Worm (Caenorhabditis elegans) whole organism, late embryonic: ENCODE results near the gene nas-23.

Experiments used
- C08G9.2 ChIP-seq: sonication (generic microtip); optimal IDR thresholded peaks from 2 replicates; lab custom pipeline; 2016; ENCODE audit warnings: mild to moderate bottlenecking, missing genetic modification characterization, moderate library complexity, missing compliant biosample characterization
- C38D4.7 ChIP-seq: fragments of 200-800 bp; sonication (Bioruptor generic); optimal IDR thresholded peaks from 2 replicates; lab custom pipeline; 2018; ENCODE audit warnings: mild to moderate bottlenecking, missing genetic modification characterization, moderate library complexity, missing compliant biosample characterization
- F13H6.1 ChIP-seq: sonication (generic microtip); optimal IDR thresholded peaks from 2 replicates; lab custom pipeline; 2016; ENCODE audit warnings: missing genetic modification characterization, missing compliant biosample characterization
- ceh-14 ChIP-seq: sonication (generic microtip); optimal IDR thresholded peaks from 2 replicates; lab custom pipeline; 2016; ENCODE audit warnings: missing genotype, missing genetic modification characterization, missing compliant biosample characterization
- ceh-18 ChIP-seq: sonication (generic microtip); optimal IDR thresholded peaks from 2 replicates; lab custom pipeline; 2016; ENCODE audit warnings: missing genetic modification characterization, missing compliant biosample characterization
- ceh-19 ChIP-seq: fragments of 200-800 bp; sonication (Bioruptor generic); optimal IDR thresholded peaks from 2 replicates; lab custom pipeline; 2018; ENCODE audit warnings: mild to moderate bottlenecking, missing genetic modification characterization, missing compliant biosample characterization
- ceh-2 ChIP-seq: sonication (generic microtip); optimal IDR thresholded peaks from 2 replicates; lab custom pipeline; 2016; ENCODE audit warnings: missing genotype, missing genetic modification characterization, missing compliant biosample characterization
- ceh-31 ChIP-seq: sonication (generic microtip); optimal IDR thresholded peaks from 2 replicates; lab custom pipeline; 2016; ENCODE audit warnings: missing genetic modification characterization, missing compliant biosample characterization
- ceh-34 ChIP-seq: sonication (generic microtip); optimal IDR thresholded peaks from 2 replicates; lab custom pipeline; 2016; ENCODE audit warnings: mild to moderate bottlenecking, missing genetic modification characterization, missing compliant biosample characterization
- ceh-45 ChIP-seq: fragments of 200-800 bp; sonication (Bioruptor generic); IDR thresholded peaks from 2 replicates; pipeline ENCODE4 v1.3.6; 2022; ENCODE audit warnings: missing genetic modification reagents, missing genetic modification characterization, missing compliant biosample characterization
- ceh-6 ChIP-seq: fragments of 200-800 bp; sonication (Bioruptor generic); optimal IDR thresholded peaks from 2 replicates; lab custom pipeline; 2018; ENCODE audit warnings: mild to moderate bottlenecking, missing genetic modification characterization, missing compliant biosample characterization
- dmd-4 ChIP-seq: sonication (generic microtip); optimal IDR thresholded peaks from 2 replicates; lab custom pipeline; 2016; ENCODE audit warnings: borderline replicate concordance, missing genetic modification characterization, missing compliant biosample characterization
- dve-1 ChIP-seq: sonication (generic microtip); optimal IDR thresholded peaks from 2 replicates; lab custom pipeline; 2017; ENCODE audit warnings: antibody characterized with exemption, mild to moderate bottlenecking, missing genetic modification characterization, missing compliant biosample characterization
- ets-4 ChIP-seq: sonication (generic microtip); optimal IDR thresholded peaks from 2 replicates; lab custom pipeline; 2016; ENCODE audit warnings: missing genetic modification characterization, missing compliant biosample characterization
- fax-1 ChIP-seq: sonication (generic microtip); optimal IDR thresholded peaks from 2 replicates; lab custom pipeline; 2016; ENCODE audit warnings: missing genotype, missing genetic modification characterization, missing compliant biosample characterization
- gmeb-2 ChIP-seq: sonication (generic microtip); optimal IDR thresholded peaks from 2 replicates; lab custom pipeline; 2016; ENCODE audit warnings: missing genetic modification characterization, inconsistent platforms, missing compliant biosample characterization
- hlh-30 ChIP-seq: sonication (generic microtip); optimal IDR thresholded peaks from 2 replicates; lab custom pipeline; 2017; ENCODE audit warnings: antibody characterized with exemption, missing genetic modification characterization, missing compliant biosample characterization; ENCODE audit not compliant: insufficient read depth
- hlh-6 ChIP-seq: sonication (generic microtip); optimal IDR thresholded peaks from 2 replicates; lab custom pipeline; 2016; ENCODE audit warnings: missing genotype, missing genetic modification characterization, missing compliant biosample characterization
- hlh-8 ChIP-seq: sonication (generic microtip); optimal IDR thresholded peaks from 2 replicates; lab custom pipeline; 2016; ENCODE audit warnings: missing genotype, missing genetic modification characterization, missing compliant biosample characterization
- lim-6 ChIP-seq: sonication (generic microtip); optimal IDR thresholded peaks from 2 replicates; lab custom pipeline; 2016; ENCODE audit warnings: missing genetic modification characterization, missing compliant biosample characterization
- madf-2 ChIP-seq: sonication (generic microtip); optimal IDR thresholded peaks from 2 replicates; lab custom pipeline; 2017; ENCODE audit warnings: missing genetic modification characterization, missing compliant biosample characterization
- mec-3 ChIP-seq: sonication (generic microtip); optimal IDR thresholded peaks from 2 replicates; lab custom pipeline; 2016; ENCODE audit warnings: borderline replicate concordance, missing genetic modification characterization, missing compliant biosample characterization
- nfya-1 ChIP-seq: sonication (generic microtip); optimal IDR thresholded peaks from 2 replicates; lab custom pipeline; 2017; ENCODE audit warnings: missing genetic modification characterization, mild to moderate bottlenecking, missing compliant biosample characterization, antibody characterized with exemption, moderate library complexity
- nhr-11 ChIP-seq: fragments of 150-350 bp; optimal IDR thresholded peaks from 2 replicates; lab custom pipeline; 2014; ENCODE audit warnings: missing biosample characterization, missing genetic modification characterization
- pha-2 ChIP-seq: sonication (generic microtip); optimal IDR thresholded peaks from 2 replicates; lab custom pipeline; 2017; ENCODE audit warnings: mild to moderate bottlenecking, missing genetic modification characterization, missing compliant biosample characterization
- pha-4 ChIP-seq: fragments of 150-350 bp; optimal IDR thresholded peaks from 2 replicates; lab custom pipeline; 2018; ENCODE audit warnings: missing biosample characterization, missing genetic modification reagents, missing genetic modification characterization
- pqm-1 ChIP-seq: sonication (generic microtip); optimal IDR thresholded peaks from 2 replicates; lab custom pipeline; 2016; ENCODE audit warnings: missing genetic modification characterization, missing compliant biosample characterization
- ref-2 ChIP-seq: sonication (generic microtip); optimal IDR thresholded peaks from 2 replicates; lab custom pipeline; 2016; ENCODE audit warnings: missing genetic modification characterization, missing compliant biosample characterization
- rnt-1 ChIP-seq: sonication (generic microtip); optimal IDR thresholded peaks from 2 replicates; lab custom pipeline; 2016; ENCODE audit warnings: missing genetic modification characterization, missing compliant biosample characterization
- sdc-2 ChIP-seq: sonication (generic microtip); optimal IDR thresholded peaks from 2 replicates; lab custom pipeline; 2016; ENCODE audit warnings: missing genotype, missing genetic modification characterization, missing compliant biosample characterization
- sox-4 ChIP-seq: sonication (generic microtip); optimal IDR thresholded peaks from 2 replicates; lab custom pipeline; 2017; ENCODE audit warnings: mild to moderate bottlenecking, missing genetic modification characterization, inconsistent platforms, missing compliant biosample characterization
- syd-9 ChIP-seq: sonication (generic microtip); optimal IDR thresholded peaks from 2 replicates; lab custom pipeline; 2016; ENCODE audit warnings: mild to moderate bottlenecking, missing genetic modification characterization, moderate library complexity, missing compliant biosample characterization
- tbx-2 ChIP-seq: sonication (generic microtip); optimal IDR thresholded peaks from 2 replicates; lab custom pipeline; 2016; ENCODE audit warnings: missing genetic modification characterization, missing compliant biosample characterization
- tbx-7 ChIP-seq: sonication (generic microtip); optimal IDR thresholded peaks from 2 replicates; lab custom pipeline; 2016; ENCODE audit warnings: missing genotype, missing genetic modification characterization, missing compliant biosample characterization
- unc-3 ChIP-seq, 2 experiments: fragments of 200-800 bp in 1 of 2; sonication (Bioruptor generic) in 1 of 2; sonication (generic microtip) in 1 of 2; conservative IDR thresholded peaks in 1 of 2; optimal IDR thresholded peaks in 1 of 2; 2 replicates each; pipeline versions ENCODE4 v1.3.6 to Lab custom; 2016 to 2022; ENCODE audit warnings: missing compliant biosample characterization in 2 of 2, missing genetic modification characterization in 2 of 2, missing genetic modification reagents in 1 of 2
- unc-42 ChIP-seq: sonication (generic microtip); optimal IDR thresholded peaks from 2 replicates; lab custom pipeline; 2016; ENCODE audit warnings: missing genotype, missing genetic modification characterization, missing compliant biosample characterization
- unc-55 ChIP-seq: sonication (generic microtip); optimal IDR thresholded peaks from 2 replicates; lab custom pipeline; 2017; ENCODE audit warnings: missing biosample characterization, missing genetic modification reagents, missing genetic modification characterization
- unc-86 ChIP-seq: sonication (generic microtip); optimal IDR thresholded peaks from 2 replicates; lab custom pipeline; 2016; ENCODE audit warnings: missing genetic modification characterization, missing compliant biosample characterization
- zip-5 ChIP-seq: sonication (generic microtip); optimal IDR thresholded peaks from 2 replicates; lab custom pipeline; 2016; ENCODE audit warnings: missing genetic modification characterization, missing compliant biosample characterization
- ztf-16 ChIP-seq: sonication (generic microtip); optimal IDR thresholded peaks from 2 replicates; lab custom pipeline; 2017; ENCODE audit warnings: missing genetic modification characterization, missing compliant biosample characterization

nas-23 gene

DNA sequence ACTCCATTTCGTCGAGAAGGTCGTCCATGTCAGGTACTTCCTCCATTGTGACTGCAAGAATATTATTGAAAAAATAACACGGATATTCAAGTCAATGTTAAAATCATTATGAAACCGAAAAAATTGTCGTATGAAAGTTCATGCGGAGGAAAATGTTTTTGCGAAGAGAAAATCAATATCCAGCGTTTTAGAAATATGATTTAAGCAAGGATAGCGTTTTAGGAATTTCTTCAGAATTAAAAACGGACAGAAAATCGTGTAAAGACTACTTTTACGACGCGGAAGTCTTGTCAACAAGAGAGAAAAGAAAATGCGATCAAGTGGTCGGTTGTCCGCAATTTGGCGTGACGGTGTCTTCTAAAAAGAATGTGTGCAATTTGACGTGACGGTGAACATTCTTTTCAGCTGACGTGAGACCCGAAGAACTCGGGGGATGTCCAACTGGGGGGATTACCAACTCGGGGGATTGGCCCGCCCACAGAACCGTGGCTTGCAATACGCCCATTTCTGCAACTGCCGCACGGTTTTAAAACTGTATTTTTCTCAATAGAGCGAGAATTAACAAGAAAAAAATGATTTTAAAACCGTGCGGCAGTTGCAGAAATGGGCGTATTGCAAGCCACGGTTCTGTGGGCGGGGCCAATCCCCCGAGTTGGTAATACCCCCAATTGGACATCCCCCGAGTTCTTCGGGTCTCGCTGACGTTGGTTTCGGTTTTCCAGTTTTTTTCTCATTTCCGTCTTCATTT, 14.8 kb downstream of the nas-23 start, which contains the start of the genes aka-1 and ubc-6:
aka-1 (minus strand) TSS at position 51 of the 748 bp plus-strand sequence.
ubc-6 (plus strand) TSS at position 701 of the 748 bp plus-strand sequence.
- TF ChIP-seq syd-9 (tag; lab: Kevin White, UChicago), result no peak
- TF ChIP-seq unc-55 (GFP tag; lab: Kevin White, UChicago), result peak; percentile 1
- no peak for TF ChIP-seq mec-3 (tag; lab: Kevin White, UChicago)
- TF ChIP-seq C08G9.2 (tag; lab: Kevin White, UChicago), result peak; percentile 68
- peak; percentile 90 for TF ChIP-seq tbx-2 (tag; lab: Kevin White, UChicago)
- TF ChIP-seq unc-86 (tag; lab: Kevin White, UChicago), result no peak
- TF ChIP-seq ceh-6 (GFP tag; lab: Kevin White, UChicago), result peak; percentile 23
- no peak for TF ChIP-seq dve-1 (tag; lab: Kevin White, UChicago)
- peak; percentile 72 for TF ChIP-seq ceh-14 (tag; lab: Kevin White, UChicago)
- TF ChIP-seq rnt-1 (tag; lab: Kevin White, UChicago), result peak; percentile 86
- peak; percentile 84 for TF ChIP-seq ref-2 (tag; lab: Kevin White, UChicago)
- peak; percentile 49 for TF ChIP-seq ets-4 (tag; lab: Kevin White, UChicago)
- TF ChIP-seq unc-42 (tag; lab: Kevin White, UChicago), result peak; percentile 78
- peak; percentile 69 for TF ChIP-seq hlh-30 (tag; lab: Kevin White, UChicago)
- TF ChIP-seq ceh-2 (tag; lab: Kevin White, UChicago), result peak; percentile 54
- TF ChIP-seq pqm-1 (tag; lab: Kevin White, UChicago), result peak; percentile 42
- TF ChIP-seq sdc-2 (tag; lab: Kevin White, UChicago), result no peak
- TF ChIP-seq gmeb-2 (tag; lab: Kevin White, UChicago), result peak; percentile 13
- TF ChIP-seq hlh-8 (tag; lab: Kevin White, UChicago), result peak; percentile 53
- TF ChIP-seq hlh-6 (tag; lab: Kevin White, UChicago), result peak; percentile 67
- peak; percentile 44; the same call in 1 of the 2 replicates for TF ChIP-seq ceh-45
- peak; percentile 70 for TF ChIP-seq ceh-34 (tag; lab: Kevin White, UChicago)
- no peak for TF ChIP-seq pha-4 (tag; lab: Kevin White, UChicago)
- TF ChIP-seq nfya-1 (tag; lab: Kevin White, UChicago), result peak; percentile 64
- 0 out of 2 replicates have a peak, but pooled peaks have one; percentile 17 for TF ChIP-seq unc-3 (GFP tag; conservative IDR thresholded peaks at IDR 0.05; lab: Robert Waterston, UW)
- TF ChIP-seq unc-3 (tag; optimal IDR thresholded peaks at IDR 0.05; lab: Kevin White, UChicago), result no peak
- no peak for TF ChIP-seq ceh-19 (GFP tag; lab: Kevin White, UChicago)
- peak; percentile 55 for TF ChIP-seq F13H6.1 (tag; lab: Kevin White, UChicago)
- TF ChIP-seq ztf-16 (tag; lab: Kevin White, UChicago), result peak; percentile 18
- no peak for TF ChIP-seq nhr-11
- TF ChIP-seq sox-4 (tag; lab: Kevin White, UChicago), result no peak
- TF ChIP-seq zip-5, result peak; percentile 31
- TF ChIP-seq ceh-18 (tag; lab: Kevin White, UChicago), result peak; percentile 75
- TF ChIP-seq dmd-4 (tag; lab: Kevin White, UChicago), result peak; percentile 63
- TF ChIP-seq C38D4.7, result no peak
- TF ChIP-seq tbx-7 (tag; lab: Kevin White, UChicago), result peak; percentile 55
- peak; percentile 38 for TF ChIP-seq madf-2 (tag; lab: Kevin White, UChicago)
- peak; percentile 93 for TF ChIP-seq ceh-31 (tag; lab: Kevin White, UChicago)
- TF ChIP-seq fax-1 (tag; lab: Kevin White, UChicago), result peak; percentile 72
- TF ChIP-seq lim-6 (tag; lab: Kevin White, UChicago), result peak; percentile 64

ce11 chrII:7469318-7469717, 24.2 kb downstream of the nas-23 start:
- TF ChIP-seq gmeb-2 (tag; lab: Kevin White, UChicago) (no peak), nhr-11 (no peak), ceh-14 (tag; lab: Kevin White, UChicago) (no peak), fax-1 (tag; lab: Kevin White, UChicago) (no peak), tbx-7 (tag; lab: Kevin White, UChicago) (no peak), unc-42 (tag; lab: Kevin White, UChicago) (peak; percentile 64), pha-2 (no peak)
- TF ChIP-seq, all 69 proteins: peak for 1
